Worm (Caenorhabditis elegans): Measurements from ENCODE around the gene F09B12.5.

- TF ChIP-seq ztf-23 (GFP tag; IDR thresholded peaks at IDR 0.05) (no peak), tab-1 (GFP tag; IDR thresholded peaks at IDR 0.05) (no peak), ref-1 (GFP tag; conservative IDR thresholded peaks at IDR 0.05) (no peak), ztf-29 (GFP tag; IDR thresholded peaks at IDR 0.05) (no peak), flt-1 (GFP tag; IDR thresholded peaks at IDR 0.05) (no peak), T22C8.4 (GFP tag; IDR thresholded peaks at IDR 0.05) (no peak), cog-1 (tag; optimal IDR thresholded peaks at IDR 0.05) (no peak), klf-2 (GFP tag; conservative IDR thresholded peaks at IDR 0.05) (no peak), med-1 (GFP tag; optimal IDR thresholded peaks at IDR 0.05; ENCODE audit: insufficient read depth) (no peak)
Observed at ce11 chrX:15120545-15120944, 36.0 kb downstream of the F09B12.5 start.
